Worm (Caenorhabditis elegans): ENCODE measurements around the gene R09A8.1.

ce11 chrX:12656420-12657033 lies 43.0 kb downstream of the R09A8.1 start:
- TF ChIP-seq flt-1 (GFP tag; IDR thresholded peaks at IDR 0.05) (no peak), cog-1 (tag; optimal IDR thresholded peaks at IDR 0.05) (no peak), T22C8.4 (GFP tag; IDR thresholded peaks at IDR 0.05) (no peak), tab-1 (GFP tag; IDR thresholded peaks at IDR 0.05) (no peak), klf-2 (GFP tag; conservative IDR thresholded peaks at IDR 0.05) (0 out of 2 replicates have a peak, but pooled peaks have one; percentile 29), ztf-29 (GFP tag; IDR thresholded peaks at IDR 0.05) (no peak)

Data from whole organism, midembryonic.